Worm (Caenorhabditis elegans) whole organism, early embryonic: ENCODE measurements around the gene spp-30.

Source experiments
- B0310.2 ChIP-seq: sonication (generic microtip); optimal IDR thresholded peaks from 2 replicates; lab custom pipeline; 2016; ENCODE audit warnings: mild to moderate bottlenecking, missing genetic modification characterization, missing compliant biosample characterization
- F13C5.2 ChIP-seq: sonication (generic microtip); optimal IDR thresholded peaks from 2 replicates; lab custom pipeline; 2017; ENCODE audit warnings: mild to moderate bottlenecking, missing genetic modification characterization, inconsistent platforms, missing compliant biosample characterization
- aly-1 ChIP-seq: sonication (generic microtip); optimal IDR thresholded peaks from 2 replicates; lab custom pipeline; 2016; ENCODE audit warnings: missing genetic modification characterization, missing compliant biosample characterization
- ama-1 ChIP-seq: fragments of 150-350 bp; optimal IDR thresholded peaks from 2 replicates; lab custom pipeline; 2014
- ceh-13 ChIP-seq: fragments of 200-800 bp; sonication (Bioruptor generic); optimal IDR thresholded peaks from 2 replicates; lab custom pipeline; 2018; ENCODE audit warnings: mild to moderate bottlenecking, missing genetic modification characterization, missing compliant biosample characterization
- ceh-36 ChIP-seq: sonication (generic microtip); optimal IDR thresholded peaks from 2 replicates; lab custom pipeline; 2016; ENCODE audit warnings: missing genetic modification characterization, inconsistent platforms, missing compliant biosample characterization
- ets-7 ChIP-seq: sonication (generic microtip); optimal IDR thresholded peaks from 2 replicates; lab custom pipeline; 2016; ENCODE audit warnings: missing genotype, missing genetic modification characterization, missing compliant biosample characterization
- flt-1 ChIP-seq: fragments of 200-800 bp; sonication (Bioruptor generic); IDR thresholded peaks from 2 replicates; pipeline ENCODE4 v1.3.6; 2022; ENCODE audit warnings: missing genetic modification characterization, missing compliant biosample characterization
- hmg-4 ChIP-seq: fragments of 200-800 bp; sonication (Bioruptor generic); optimal IDR thresholded peaks from 2 replicates; lab custom pipeline; 2018; ENCODE audit warnings: mild to moderate bottlenecking, missing genetic modification characterization, missing compliant biosample characterization
- pes-1 ChIP-seq: fragments of 200-800 bp; sonication (Bioruptor generic); IDR thresholded peaks from 2 replicates; pipeline ENCODE4 v1.3.6; 2022; ENCODE audit warnings: missing genetic modification reagents, missing genetic modification characterization, missing compliant biosample characterization
- sea-1 ChIP-seq: fragments of 200-800 bp; sonication (Bioruptor generic); conservative IDR thresholded peaks from 2 replicates; pipeline ENCODE4 v1.3.6; 2022; ENCODE audit warnings: missing genetic modification characterization, missing compliant biosample characterization
- tbx-11 ChIP-seq: fragments of 200-800 bp; sonication (Bioruptor generic); IDR thresholded peaks from 2 replicates; pipeline ENCODE4 v1.3.6; 2022; ENCODE audit warnings: missing genetic modification characterization, missing compliant biosample characterization
- tra-4 ChIP-seq: sonication (generic microtip); optimal IDR thresholded peaks from 2 replicates; lab custom pipeline; 2017; ENCODE audit warnings: missing genetic modification characterization, missing compliant biosample characterization

- TF ChIP-seq F13C5.2, result no peak
- TF ChIP-seq flt-1 (GFP tag; lab: Robert Waterston, UW), result no peak
- TF ChIP-seq ceh-13, result no peak
- TF ChIP-seq pes-1 (GFP tag; lab: Robert Waterston, UW), result no peak
- no peak for TF ChIP-seq ets-7 (tag; lab: Kevin White, UChicago)
- TF ChIP-seq tra-4 (tag; lab: Kevin White, UChicago), result no peak
- TF ChIP-seq sea-1 (GFP tag; lab: Robert Waterston, UW), result no peak
- TF ChIP-seq aly-1 (tag; lab: Kevin White, UChicago), result no peak
- TF ChIP-seq hmg-4, result no peak
- TF ChIP-seq ama-1 (lab: Kevin White, UChicago), result no peak
- TF ChIP-seq ceh-36 (tag; lab: Kevin White, UChicago), result no peak
- TF ChIP-seq tbx-11 (GFP tag; lab: Robert Waterston, UW), result no peak
- no peak for TF ChIP-seq B0310.2 (tag; lab: Kevin White, UChicago)
These were observed 35.7 kb upstream of the spp-30 start for ce11 chrX:11664184-11664583.
